Fruit fly (Drosophila melanogaster) whole organism, embryonic: ENCODE data around the gene Vm26Ac.

Experiments used
- CG10462 ChIP-seq: fragments of 200-800 bp; sonication (Bioruptor generic); optimal IDR thresholded peaks from 2 replicates; lab custom pipeline; 2016; ENCODE audit warnings: missing biosample characterization, missing genetic modification characterization
- CG10959 ChIP-seq: fragments of 200-800 bp; sonication (Bioruptor generic); IDR thresholded peaks from 2 replicates; pipeline ENCODE4 v1.3.6; 2022; ENCODE audit warnings: missing biosample characterization, missing genetic modification characterization
- CG12071 ChIP-seq: fragments of 200-800 bp; sonication (Bioruptor generic); optimal IDR thresholded peaks from 3 replicates; lab custom pipeline; 2018; ENCODE audit warnings: missing biosample characterization, mild to moderate bottlenecking, missing genetic modification characterization
- CG14441 ChIP-seq: fragments of 200-800 bp; sonication (Bioruptor generic); IDR thresholded peaks from 2 replicates; pipeline ENCODE4 v1.3.6; 2022; ENCODE audit warnings: missing biosample characterization, missing genetic modification characterization
- CG15696 ChIP-seq: fragments of 200-800 bp; sonication (Bioruptor generic); optimal IDR thresholded peaks from 2 replicates; lab custom pipeline; 2019; ENCODE audit warnings: missing biosample characterization, mild to moderate bottlenecking, missing genetic modification characterization, moderate library complexity
- CG1602 ChIP-seq: fragments of 200-800 bp; sonication (Bioruptor generic); optimal IDR thresholded peaks from 3 replicates; lab custom pipeline; 2016; ENCODE audit warnings: missing biosample characterization, missing genetic modification characterization
- CG17361 ChIP-seq: fragments of 200-800 bp; sonication (Bioruptor generic); IDR thresholded peaks from 3 replicates; pipeline ENCODE4 v1.3.6; 2022; ENCODE audit warnings: missing biosample characterization, missing genetic modification characterization
- CG2889 ChIP-seq: fragments of 200-800 bp; sonication (Bioruptor generic); IDR thresholded peaks from 3 replicates; pipeline ENCODE4 v1.3.6; 2022; ENCODE audit warnings: missing biosample characterization, missing genetic modification characterization
- CG31365 ChIP-seq: fragments of 200-800 bp; sonication (Bioruptor generic); optimal IDR thresholded peaks from 2 replicates; lab custom pipeline; 2018; ENCODE audit warnings: missing biosample characterization, mild to moderate bottlenecking, missing genetic modification characterization
- CG7271 ChIP-seq: fragments of 200-800 bp; sonication (Bioruptor generic); optimal IDR thresholded peaks from 2 replicates; lab custom pipeline; 2018; ENCODE audit warnings: missing biosample characterization, mild to moderate bottlenecking, missing genetic modification characterization, moderate library complexity
- CG7372 ChIP-seq: fragments of 200-800 bp; sonication (Bioruptor generic); IDR thresholded peaks from 2 replicates; pipeline ENCODE4 v1.3.6; 2022; ENCODE audit warnings: missing biosample characterization, missing genetic modification characterization
- CG7839 ChIP-seq: fragments of 200-800 bp; sonication (Bioruptor generic); optimal IDR thresholded peaks from 3 replicates; lab custom pipeline; 2018; ENCODE audit warnings: missing biosample characterization, mild to moderate bottlenecking, missing genetic modification characterization, moderate library complexity
- Chrac-16 ChIP-seq: fragments of 200-800 bp; sonication (Bioruptor generic); optimal IDR thresholded peaks from 3 replicates; lab custom pipeline; 2016; ENCODE audit warnings: missing biosample characterization, missing genetic modification characterization
- CkIIα-i1 ChIP-seq: fragments of 200-800 bp; sonication (Bioruptor generic); IDR thresholded peaks from 2 replicates; pipeline ENCODE4 v1.3.6; 2022; ENCODE audit warnings: missing biosample characterization, missing genetic modification characterization
- Dek ChIP-seq: fragments of 200-800 bp; sonication (Bioruptor generic); optimal IDR thresholded peaks from 3 replicates; lab custom pipeline; 2019; ENCODE audit warnings: missing biosample characterization, mild to moderate bottlenecking, missing genetic modification characterization, moderate library complexity
- Eip74EF ChIP-seq, 2 experiments: fragments of 200-800 bp in 1 of 2; fragments of >200 bp in 1 of 2; sonication (Bioruptor generic) in 1 of 2; optimal IDR thresholded peaks; 2 replicates each; lab custom pipeline; 2017 to 2019; ENCODE audit warnings: missing biosample characterization in 2 of 2, missing genetic modification characterization in 2 of 2, mild to moderate bottlenecking in 1 of 2, moderate library complexity in 1 of 2
- Fer1 ChIP-seq: fragments of 200-800 bp; sonication (Bioruptor generic); optimal IDR thresholded peaks from 2 replicates; lab custom pipeline; 2017; ENCODE audit warnings: missing biosample characterization, mild to moderate bottlenecking, missing genetic modification characterization
- HmgD ChIP-seq: fragments of 200-800 bp; sonication (Bioruptor generic); optimal IDR thresholded peaks from 3 replicates; lab custom pipeline; 2016; ENCODE audit warnings: missing biosample characterization, missing genetic modification characterization
- Hmr ChIP-seq: fragments of 200-800 bp; sonication (Bioruptor generic); optimal IDR thresholded peaks from 3 replicates; lab custom pipeline; 2017; ENCODE audit warnings: mild to moderate bottlenecking, missing biosample characterization, missing genetic modification reagents, missing genetic modification characterization
- Neu2 ChIP-seq: fragments of 200-800 bp; sonication (Bioruptor generic); optimal IDR thresholded peaks from 3 replicates; lab custom pipeline; 2016; ENCODE audit warnings: missing biosample characterization, missing genetic modification characterization, borderline replicate concordance
- Ravus ChIP-seq: fragments of 200-800 bp; sonication (Bioruptor generic); IDR thresholded peaks from 2 replicates; pipeline ENCODE4 v1.3.6; 2022; ENCODE audit warnings: missing biosample characterization, missing genetic modification characterization
- Sin3A ChIP-seq: fragments of >200 bp; optimal IDR thresholded peaks from 2 replicates; lab custom pipeline; 2018
- Usf ChIP-seq: fragments of 200-800 bp; sonication (Bioruptor generic); optimal IDR thresholded peaks from 2 replicates; lab custom pipeline; 2017; ENCODE audit warnings: missing genotype, missing biosample characterization, missing genetic modification characterization
- Xrp1 ChIP-seq: fragments of 200-800 bp; sonication (Bioruptor generic); IDR thresholded peaks from 2 replicates; pipeline ENCODE4 v1.3.6; 2022; ENCODE audit warnings: missing biosample characterization, missing genetic modification characterization
- amos ChIP-seq: fragments of 200-800 bp; sonication (Bioruptor generic); IDR thresholded peaks from 2 replicates; pipeline ENCODE4 v1.3.6; 2022; ENCODE audit warnings: missing biosample characterization, missing genetic modification characterization; ENCODE audit not compliant: partially characterized antibody
- ap ChIP-seq: fragments of 200-800 bp; sonication (Bioruptor generic); IDR thresholded peaks from 2 replicates; pipeline ENCODE4 v1.3.6; 2022; ENCODE audit warnings: missing biosample characterization, missing genetic modification characterization
- br ChIP-seq: fragments of >200 bp; optimal IDR thresholded peaks from 2 replicates; lab custom pipeline; 2017
- bsh ChIP-seq, 2 experiments: fragments of 200-800 bp; sonication (Bioruptor generic); optimal IDR thresholded peaks; 2 replicates each; lab custom pipeline; 2017 to 2018; ENCODE audit warnings: mild to moderate bottlenecking in 2 of 2, missing biosample characterization in 2 of 2, missing genetic modification characterization in 2 of 2, moderate library complexity in 1 of 2
- chm ChIP-seq: fragments of 200-800 bp; sonication (Bioruptor generic); IDR thresholded peaks from 2 replicates; pipeline ENCODE4 v1.3.6; 2022; ENCODE audit warnings: missing biosample characterization, missing genetic modification characterization
- corto ChIP-seq: fragments of 200-800 bp; sonication (Bioruptor generic); optimal IDR thresholded peaks from 2 replicates; lab custom pipeline; 2016; ENCODE audit warnings: missing biosample characterization, mild to moderate bottlenecking, missing genetic modification characterization, moderate library complexity
- danr ChIP-seq: fragments of 200-800 bp; sonication (Bioruptor generic); IDR thresholded peaks from 2 replicates; pipeline ENCODE4 v1.3.6; 2022; ENCODE audit warnings: missing biosample characterization, missing genetic modification characterization
- en ChIP-seq: fragments of 200-800 bp; sonication (Bioruptor generic); optimal IDR thresholded peaks from 2 replicates; lab custom pipeline; 2016; ENCODE audit warnings: missing biosample characterization, missing genetic modification characterization
- esg ChIP-seq: fragments of 200-800 bp; sonication (Bioruptor generic); conservative IDR thresholded peaks from 2 replicates; pipeline ENCODE4 v1.3.6; 2022; ENCODE audit warnings: missing biosample characterization, missing genetic modification characterization
- ewg ChIP-seq: fragments of 200-800 bp; sonication (Bioruptor generic); optimal IDR thresholded peaks from 3 replicates; lab custom pipeline; 2017; ENCODE audit warnings: mild to moderate bottlenecking, missing biosample characterization, missing genetic modification reagents, missing genetic modification characterization
- gt ChIP-seq: fragments of 200-800 bp; sonication (Bioruptor generic); IDR thresholded peaks from 2 replicates; pipeline ENCODE4 v1.3.6; 2022; ENCODE audit warnings: missing biosample characterization, missing genetic modification characterization
- ham ChIP-seq: fragments of 200-800 bp; sonication (Bioruptor generic); IDR thresholded peaks from 2 replicates; pipeline ENCODE4 v1.3.6; 2022; ENCODE audit warnings: missing biosample characterization, missing genetic modification characterization
- hkb ChIP-seq, 2 experiments: fragments of 200-800 bp in 1 of 2; fragments of >200 bp in 1 of 2; sonication (Bioruptor generic) in 1 of 2; IDR thresholded peaks in 1 of 2; optimal IDR thresholded peaks in 1 of 2; 2 replicates each; pipeline versions ENCODE4 v1.3.6 to Lab custom; 2017 to 2022; ENCODE audit warnings: missing biosample characterization in 1 of 2, missing genetic modification characterization in 1 of 2
- inv ChIP-seq: fragments of 200-800 bp; sonication (Bioruptor generic); IDR thresholded peaks from 2 replicates; pipeline ENCODE4 v1.3.6; 2022; ENCODE audit warnings: missing biosample characterization, missing genetic modification characterization; ENCODE audit not compliant: partially characterized antibody
- jigr1 ChIP-seq: fragments of 200-800 bp; sonication (Bioruptor generic); IDR thresholded peaks from 3 replicates; pipeline ENCODE4 v1.3.6; 2022; ENCODE audit warnings: missing biosample characterization, missing genetic modification characterization
- lmd ChIP-seq: fragments of 200-800 bp; sonication (Bioruptor generic); IDR thresholded peaks from 2 replicates; pipeline ENCODE4 v1.3.6; 2022; ENCODE audit warnings: missing biosample characterization, missing genetic modification characterization
- nerfin-1 ChIP-seq: fragments of 200-800 bp; sonication (Bioruptor generic); optimal IDR thresholded peaks from 3 replicates; lab custom pipeline; 2019; ENCODE audit warnings: missing biosample characterization, mild to moderate bottlenecking, missing genetic modification characterization, moderate library complexity
- onecut ChIP-seq: fragments of 200-800 bp; sonication (Bioruptor generic); IDR thresholded peaks from 2 replicates; pipeline ENCODE4 v1.3.6; 2022; ENCODE audit warnings: missing biosample characterization, missing genetic modification characterization
- pzg ChIP-seq: fragments of 200-800 bp; sonication (Bioruptor generic); optimal IDR thresholded peaks from 3 replicates; lab custom pipeline; 2018; ENCODE audit warnings: missing biosample characterization, mild to moderate bottlenecking, missing genetic modification characterization, moderate library complexity
- sens-2 ChIP-seq: fragments of 200-800 bp; sonication (Bioruptor generic); IDR thresholded peaks from 2 replicates; pipeline ENCODE4 v1.3.6; 2022; ENCODE audit warnings: missing biosample characterization, missing genetic modification characterization
- slp2 ChIP-seq: fragments of 200-800 bp; sonication (Bioruptor generic); optimal IDR thresholded peaks from 2 replicates; lab custom pipeline; 2016; ENCODE audit warnings: missing biosample characterization, missing genetic modification characterization
- sug ChIP-seq: fragments of 200-800 bp; optimal IDR thresholded peaks from 2 replicates; lab custom pipeline; 2019; ENCODE audit warnings: missing biosample characterization, mild to moderate bottlenecking, missing genetic modification characterization, moderate library complexity
- unc-4 ChIP-seq: fragments of 200-800 bp; sonication (Bioruptor generic); IDR thresholded peaks from 2 replicates; pipeline ENCODE4 v1.3.6; 2022; ENCODE audit warnings: missing biosample characterization, missing genetic modification characterization; ENCODE audit not compliant: partially characterized antibody
- wek ChIP-seq: fragments of 200-800 bp; sonication (Bioruptor generic); optimal IDR thresholded peaks from 3 replicates; lab custom pipeline; 2018; ENCODE audit warnings: missing biosample characterization, mild to moderate bottlenecking, missing genetic modification characterization, moderate library complexity
- zen2 ChIP-seq: fragments of 200-800 bp; sonication (Bioruptor generic); IDR thresholded peaks from 3 replicates; pipeline ENCODE4 v1.3.6; 2022; ENCODE audit warnings: missing biosample characterization, missing genetic modification characterization; ENCODE audit not compliant: partially characterized antibody

Gene Vm26Ac

DNA sequence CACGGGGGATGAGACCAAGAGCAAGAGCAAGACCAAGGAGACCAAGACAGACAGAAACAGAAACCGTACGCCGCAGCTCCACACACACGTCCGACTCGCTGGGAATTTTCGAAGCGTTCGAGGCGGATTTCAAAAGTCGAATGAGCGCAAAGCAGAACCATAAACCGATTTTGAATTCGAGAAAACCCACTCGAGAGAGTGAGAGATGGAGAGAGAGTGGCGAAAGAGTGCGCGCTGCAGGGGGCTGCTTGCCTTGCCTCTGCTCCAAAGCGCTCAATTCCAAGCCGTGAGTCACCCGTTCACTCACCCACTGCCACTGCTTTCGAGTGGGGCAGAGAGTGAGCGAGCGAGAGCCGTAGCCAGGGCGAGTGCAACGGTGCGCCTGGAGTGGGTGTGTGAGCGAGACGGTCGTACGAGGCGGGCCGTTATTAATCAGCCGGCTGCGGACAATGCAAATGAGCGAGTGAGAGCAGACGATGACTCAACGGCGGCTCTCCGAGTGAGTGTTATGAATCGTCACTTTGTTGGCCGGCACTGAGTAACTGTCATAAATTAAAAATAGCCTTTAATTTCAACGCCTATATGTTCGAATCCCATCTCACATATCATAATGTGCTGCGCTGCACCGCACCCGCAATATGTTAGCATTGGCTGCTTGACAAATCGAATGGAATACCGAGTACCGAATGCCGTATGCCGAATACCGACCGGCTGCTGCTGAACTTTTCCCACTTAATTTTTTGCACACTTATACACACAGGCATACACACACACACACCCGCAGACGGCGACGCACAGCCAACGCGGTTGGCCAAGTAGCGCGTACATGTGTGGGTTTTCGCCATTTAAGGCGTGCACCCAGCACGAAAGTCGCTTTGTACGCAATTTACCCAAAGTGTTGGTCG, 21.8 kb upstream of the Vm26Ac start (continued):
- TF ChIP-seq CG7372 (GFP tag; lab: Robert Waterston, UW) (no peak), hkb (optimal IDR thresholded peaks at IDR 0.05; lab: Kevin White, UChicago) (no peak), hkb (GFP tag; IDR thresholded peaks at IDR 0.05; lab: Robert Waterston, UW) (no peak), br (lab: Kevin White, UChicago) (no peak), amos (GFP tag; lab: Robert Waterston, UW) (no peak), inv (GFP tag; lab: Robert Waterston, UW) (no peak), pzg (GFP tag; lab: Kevin White, UChicago) (no peak), bsh (GFP tag; optimal IDR thresholded peaks at IDR 0.05; lab: Kevin White, UChicago) (peak; percentile 16 to 27), nerfin-1 (tag; lab: Kevin White, UChicago) (peak; percentile 32), onecut (peak; percentile 8; the same call in 1 of the 2 replicates), slp2 (GFP tag; lab: Kevin White, UChicago) (no peak), sug (tag; lab: Kevin White, UChicago) (peak; percentile 99), gt (no peak), CG10462 (GFP tag; lab: Kevin White, UChicago) (no peak), CkIIα-i1 (GFP tag; lab: Robert Waterston, UW) (no peak), Usf (GFP tag; lab: Kevin White, UChicago) (no peak), CG7271 (no peak), CG15696 (tag; lab: Kevin White, UChicago) (no peak), CG12071 (peak; percentile 68), chm (GFP tag; lab: Robert Waterston, UW) (no peak), en (GFP tag; lab: Kevin White, UChicago) (no peak), Fer1 (GFP tag; lab: Kevin White, UChicago) (peak; percentile 82), danr (GFP tag; lab: Robert Waterston, UW) (no peak), lmd (GFP tag; lab: Robert Waterston, UW) (no peak), CG14441 (GFP tag; lab: Robert Waterston, UW) (no peak), Neu2 (GFP tag; lab: Kevin White, UChicago) (no peak), esg (GFP tag; lab: Robert Waterston, UW) (no peak), Dek (tag; lab: Kevin White, UChicago) (no peak), unc-4 (GFP tag; lab: Robert Waterston, UW) (no peak), Eip74EF (GFP tag; optimal IDR thresholded peaks at IDR 0.05; lab: Kevin White, UChicago) (peak in 1 of 2 experiments; percentile 62), Chrac-16 (GFP tag; lab: Kevin White, UChicago) (no peak), Hmr (peak; percentile 39), CG10959 (GFP tag; lab: Robert Waterston, UW) (no peak), CG2889 (no peak), ap (GFP tag; lab: Robert Waterston, UW) (no peak), wek (GFP tag; lab: Kevin White, UChicago) (peak; percentile 57), Ravus (GFP tag; lab: Robert Waterston, UW) (no peak), CG17361 (GFP tag; lab: Robert Waterston, UW) (no peak), Xrp1 (GFP tag; lab: Robert Waterston, UW) (no peak), ham (GFP tag; lab: Robert Waterston, UW) (no peak), jigr1 (no peak), CG31365 (peak; percentile 39), zen2 (GFP tag; lab: Robert Waterston, UW) (no peak), sens-2 (GFP tag; lab: Robert Waterston, UW) (no peak), CG7839 (tag; lab: Kevin White, UChicago) (peak; percentile 27), ewg (no peak), corto (no peak), CG1602 (GFP tag; lab: Kevin White, UChicago) (no peak), HmgD (no peak), Sin3A (lab: Kevin White, UChicago) (peak; percentile 3)
